Worm (Caenorhabditis elegans): Measurements from ENCODE around the gene T21D12.11.

The T21D12.11 gene

DNA sequence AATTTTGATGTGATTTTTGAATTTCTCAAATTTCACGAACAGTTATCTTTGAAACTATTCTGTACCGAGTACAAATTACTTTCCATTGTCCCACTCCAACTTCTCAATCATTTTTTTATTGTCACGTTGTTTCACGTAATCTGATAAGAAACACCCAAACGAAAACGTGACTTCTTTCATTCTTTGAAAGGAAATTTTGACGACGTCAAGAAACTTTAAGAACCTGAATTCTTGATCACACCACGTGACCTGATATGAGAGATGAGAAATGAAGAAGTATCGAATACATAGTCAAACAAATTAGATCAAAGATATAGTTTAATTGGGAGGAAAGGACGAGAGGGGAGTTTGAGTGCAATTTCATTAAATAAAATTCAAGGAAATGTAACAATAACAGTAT lies 40.3 kb downstream of the T21D12.11 start:
- no peak for TF ChIP-seq fax-1 (tag; optimal IDR thresholded peaks at IDR 0.05)
- TF ChIP-seq dve-1 (tag; optimal IDR thresholded peaks at IDR 0.05), result no peak
- TF ChIP-seq C08G9.2 (tag; optimal IDR thresholded peaks at IDR 0.05), result no peak
- TF ChIP-seq mec-3 (tag; optimal IDR thresholded peaks at IDR 0.05; ENCODE audit: borderline replicate concordance), result no peak
- TF ChIP-seq ceh-48 (tag; optimal IDR thresholded peaks at IDR 0.05), result no peak

DNA sequence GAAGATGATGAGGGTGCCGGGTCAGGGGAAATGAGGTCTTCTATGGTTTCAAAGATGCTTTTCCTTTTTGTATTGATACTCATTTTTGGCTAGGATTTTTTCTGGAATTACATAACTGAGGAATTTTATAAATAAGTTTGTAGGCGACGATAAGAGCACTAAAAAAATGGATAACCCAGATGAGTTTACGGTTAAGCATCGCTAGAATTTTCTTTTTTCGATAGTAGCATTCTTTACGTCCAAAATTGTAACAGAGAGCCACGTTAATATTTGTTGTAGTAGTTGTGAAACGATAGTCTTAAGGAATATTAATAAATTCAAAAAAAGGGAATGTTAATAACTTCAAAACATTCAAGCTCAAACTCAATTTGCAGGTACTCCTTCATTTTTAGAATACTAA lies 44.4 kb downstream of the T21D12.11 start, which contains the start of gene snai-1:
TSS of gene snai-1 (minus strand) at position 101 of the 400 bp plus-strand sequence.
- TF ChIP-seq fkh-10 (GFP tag; optimal IDR thresholded peaks at IDR 0.05) (no peak), pqm-1 (tag; optimal IDR thresholded peaks at IDR 0.05) (no peak), unc-86 (tag; optimal IDR thresholded peaks at IDR 0.05) (no peak), madf-2 (tag; optimal IDR thresholded peaks at IDR 0.05) (no peak), sox-4 (tag; optimal IDR thresholded peaks at IDR 0.05) (no peak), K02D7.2 (tag; optimal IDR thresholded peaks at IDR 0.05) (no peak), dve-1 (tag; optimal IDR thresholded peaks at IDR 0.05) (no peak), nfya-1 (tag; optimal IDR thresholded peaks at IDR 0.05) (no peak), hlh-13 (GFP tag; optimal IDR thresholded peaks at IDR 0.05) (no peak), tbx-2 (tag; optimal IDR thresholded peaks at IDR 0.05) (no peak), lim-6 (tag; optimal IDR thresholded peaks at IDR 0.05) (no peak), unc-55 (GFP tag; optimal IDR thresholded peaks at IDR 0.05) (no peak), odd-2 (tag; optimal IDR thresholded peaks at IDR 0.05) (no peak), unc-3 (GFP tag; conservative IDR thresholded peaks at IDR 0.05) (no peak), unc-3 (tag; optimal IDR thresholded peaks at IDR 0.05) (no peak), ceh-31 (tag; optimal IDR thresholded peaks at IDR 0.05) (no peak), zip-5 (tag; optimal IDR thresholded peaks at IDR 0.05) (no peak), elt-4 (tag; optimal IDR thresholded peaks at IDR 0.05) (no peak)

DNA sequence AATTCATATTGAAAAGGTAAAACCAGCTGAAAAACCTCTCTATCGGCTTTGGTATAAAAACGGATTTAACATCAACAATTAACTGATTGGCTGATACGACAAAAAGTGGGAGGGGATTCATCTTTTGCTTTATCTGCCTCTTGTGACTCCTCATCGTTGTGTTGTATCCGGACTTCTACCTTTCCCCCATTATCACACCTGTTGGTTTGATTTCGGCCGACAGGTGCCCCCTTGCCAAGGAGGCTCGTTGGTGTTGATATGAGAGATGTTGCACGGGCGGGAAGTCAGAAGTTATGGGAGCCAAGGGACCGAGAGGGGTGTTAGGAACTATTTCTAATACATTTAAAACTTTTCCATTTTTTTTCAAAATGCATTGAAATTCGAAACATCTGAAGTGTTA lies 45.3 kb downstream of the T21D12.11 start:
- TF ChIP-seq fkh-10 (GFP tag; optimal IDR thresholded peaks at IDR 0.05) (no peak), C08G9.2 (tag; optimal IDR thresholded peaks at IDR 0.05) (no peak), unc-55 (GFP tag; optimal IDR thresholded peaks at IDR 0.05) (peak; percentile 57), ceh-19 (GFP tag; optimal IDR thresholded peaks at IDR 0.05) (no peak)

DNA sequence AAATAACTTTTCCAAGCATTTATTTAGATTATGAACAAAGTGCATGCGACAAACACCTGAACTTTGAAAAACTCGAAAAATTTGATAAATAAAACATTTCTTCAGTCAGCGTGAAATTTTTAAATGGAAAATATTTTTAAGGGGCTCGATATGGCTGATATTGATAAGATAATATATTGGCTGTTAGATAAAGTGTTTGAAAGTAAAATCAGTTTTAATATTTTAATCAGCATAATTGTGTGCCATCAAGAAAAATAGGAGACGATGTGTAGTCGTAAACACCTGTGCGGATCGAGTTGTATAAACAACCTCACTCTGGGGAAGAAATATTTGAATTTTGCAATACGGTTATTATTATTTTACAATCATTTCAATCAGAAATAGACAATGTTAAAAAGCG lies 50.4 kb downstream of the T21D12.11 start:
- no peak for TF ChIP-seq ceh-9 (tag; optimal IDR thresholded peaks at IDR 0.05)
- TF ChIP-seq unc-3 (GFP tag; conservative IDR thresholded peaks at IDR 0.05), result no peak
- TF ChIP-seq unc-3 (tag; optimal IDR thresholded peaks at IDR 0.05), result no peak
- TF ChIP-seq fax-1 (tag; optimal IDR thresholded peaks at IDR 0.05), result no peak
- no peak for TF ChIP-seq sox-2 (GFP tag; IDR thresholded peaks at IDR 0.05)

DNA sequence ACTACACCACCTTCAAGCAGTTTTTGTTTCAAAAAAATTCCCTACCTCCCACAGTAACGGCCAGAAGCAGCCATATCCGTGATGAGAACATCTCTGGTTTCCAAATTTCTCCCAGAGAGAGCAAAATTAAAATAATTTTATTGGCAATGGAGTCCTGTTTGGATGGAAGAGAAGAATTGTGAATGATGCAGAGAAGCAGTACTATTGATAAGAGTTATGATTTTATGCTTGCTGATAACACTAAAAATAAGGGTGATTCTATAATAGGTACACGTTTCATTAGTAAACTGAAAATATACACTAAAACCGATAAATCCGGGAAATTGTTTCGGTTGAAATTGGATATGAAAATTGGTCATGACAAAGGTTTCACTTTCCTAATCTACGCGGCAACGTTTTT lies 51.2 kb downstream of the T21D12.11 start, which contains the start of gene dsc-4:
TSS of gene dsc-4 (minus strand) at position 165 of the 400 bp plus-strand sequence.
- TF ChIP-seq ceh-18 (tag; optimal IDR thresholded peaks at IDR 0.05) (no peak), elt-2 (tag; optimal IDR thresholded peaks at IDR 0.05) (peak; percentile 52)
